Worm (Caenorhabditis elegans) whole organism, late embryonic: ENCODE results near the gene C03B1.3.

Experiments
- C08G9.2 ChIP-seq: sonication (generic microtip); optimal IDR thresholded peaks from 2 replicates; lab custom pipeline; 2016; ENCODE audit warnings: mild to moderate bottlenecking, missing genetic modification characterization, moderate library complexity, missing compliant biosample characterization
- F13H6.1 ChIP-seq: sonication (generic microtip); optimal IDR thresholded peaks from 2 replicates; lab custom pipeline; 2016; ENCODE audit warnings: missing genetic modification characterization, missing compliant biosample characterization
- K02D7.2 ChIP-seq: sonication (generic microtip); optimal IDR thresholded peaks from 2 replicates; lab custom pipeline; 2017; ENCODE audit warnings: mild to moderate bottlenecking, missing genetic modification characterization, missing compliant biosample characterization
- Y22D7AL.16 ChIP-seq: sonication (generic microtip); optimal IDR thresholded peaks from 2 replicates; lab custom pipeline; 2016; ENCODE audit warnings: missing genetic modification characterization, missing compliant biosample characterization
- ahr-1 ChIP-seq: sonication (generic microtip); optimal IDR thresholded peaks from 2 replicates; lab custom pipeline; 2016; ENCODE audit warnings: missing genetic modification characterization, missing compliant biosample characterization
- ama-1 ChIP-seq: fragments of 150-350 bp; optimal IDR thresholded peaks from 2 replicates; lab custom pipeline; 2014
- ceh-14 ChIP-seq: sonication (generic microtip); optimal IDR thresholded peaks from 2 replicates; lab custom pipeline; 2016; ENCODE audit warnings: missing genotype, missing genetic modification characterization, missing compliant biosample characterization
- ceh-18 ChIP-seq: sonication (generic microtip); optimal IDR thresholded peaks from 2 replicates; lab custom pipeline; 2016; ENCODE audit warnings: missing genetic modification characterization, missing compliant biosample characterization
- ceh-2 ChIP-seq: sonication (generic microtip); optimal IDR thresholded peaks from 2 replicates; lab custom pipeline; 2016; ENCODE audit warnings: missing genotype, missing genetic modification characterization, missing compliant biosample characterization
- ceh-22 ChIP-seq: sonication (generic microtip); optimal IDR thresholded peaks from 2 replicates; lab custom pipeline; 2017; ENCODE audit warnings: missing biosample characterization, missing genetic modification characterization
- ceh-24 ChIP-seq: sonication (generic microtip); optimal IDR thresholded peaks from 2 replicates; lab custom pipeline; 2016; ENCODE audit warnings: mild to moderate bottlenecking, missing genetic modification characterization, missing compliant biosample characterization
- ceh-34 ChIP-seq: sonication (generic microtip); optimal IDR thresholded peaks from 2 replicates; lab custom pipeline; 2016; ENCODE audit warnings: mild to moderate bottlenecking, missing genetic modification characterization, missing compliant biosample characterization
- ceh-45 ChIP-seq: fragments of 200-800 bp; sonication (Bioruptor generic); IDR thresholded peaks from 2 replicates; pipeline ENCODE4 v1.3.6; 2022; ENCODE audit warnings: missing genetic modification reagents, missing genetic modification characterization, missing compliant biosample characterization
- ceh-48 ChIP-seq: sonication (generic microtip); optimal IDR thresholded peaks from 2 replicates; lab custom pipeline; 2016; ENCODE audit warnings: missing genetic modification characterization, inconsistent platforms, missing compliant biosample characterization
- ceh-6 ChIP-seq: fragments of 200-800 bp; sonication (Bioruptor generic); optimal IDR thresholded peaks from 2 replicates; lab custom pipeline; 2018; ENCODE audit warnings: mild to moderate bottlenecking, missing genetic modification characterization, missing compliant biosample characterization
- ceh-9 ChIP-seq: sonication (generic microtip); optimal IDR thresholded peaks from 2 replicates; lab custom pipeline; 2016; ENCODE audit warnings: mild to moderate bottlenecking, missing genetic modification characterization, inconsistent platforms, missing compliant biosample characterization
- che-1 ChIP-seq: sonication (generic microtip); optimal IDR thresholded peaks from 2 replicates; lab custom pipeline; 2016; ENCODE audit warnings: mild to moderate bottlenecking, missing genetic modification characterization, missing compliant biosample characterization
- dve-1 ChIP-seq: sonication (generic microtip); optimal IDR thresholded peaks from 2 replicates; lab custom pipeline; 2017; ENCODE audit warnings: antibody characterized with exemption, mild to moderate bottlenecking, missing genetic modification characterization, missing compliant biosample characterization
- ets-4 ChIP-seq: sonication (generic microtip); optimal IDR thresholded peaks from 2 replicates; lab custom pipeline; 2016; ENCODE audit warnings: missing genetic modification characterization, missing compliant biosample characterization
- fax-1 ChIP-seq: sonication (generic microtip); optimal IDR thresholded peaks from 2 replicates; lab custom pipeline; 2016; ENCODE audit warnings: missing genotype, missing genetic modification characterization, missing compliant biosample characterization
- gmeb-2 ChIP-seq: sonication (generic microtip); optimal IDR thresholded peaks from 2 replicates; lab custom pipeline; 2016; ENCODE audit warnings: missing genetic modification characterization, inconsistent platforms, missing compliant biosample characterization
- hlh-15 ChIP-seq: sonication (generic microtip); optimal IDR thresholded peaks from 2 replicates; lab custom pipeline; 2016; ENCODE audit warnings: missing genetic modification characterization, missing compliant biosample characterization
- lin-11 ChIP-seq: fragments of 200-800 bp; sonication (Bioruptor generic); optimal IDR thresholded peaks from 2 replicates; lab custom pipeline; 2018; ENCODE audit warnings: mild to moderate bottlenecking, missing genetic modification characterization, missing compliant biosample characterization
- mec-3 ChIP-seq: sonication (generic microtip); optimal IDR thresholded peaks from 2 replicates; lab custom pipeline; 2016; ENCODE audit warnings: borderline replicate concordance, missing genetic modification characterization, missing compliant biosample characterization
- nfya-1 ChIP-seq: sonication (generic microtip); optimal IDR thresholded peaks from 2 replicates; lab custom pipeline; 2017; ENCODE audit warnings: missing genetic modification characterization, mild to moderate bottlenecking, missing compliant biosample characterization, antibody characterized with exemption, moderate library complexity
- nhr-11 ChIP-seq: fragments of 150-350 bp; optimal IDR thresholded peaks from 2 replicates; lab custom pipeline; 2014; ENCODE audit warnings: missing biosample characterization, missing genetic modification characterization
- npax-4 ChIP-seq: sonication (generic microtip); optimal IDR thresholded peaks from 2 replicates; lab custom pipeline; 2016; ENCODE audit warnings: missing genetic modification characterization, missing compliant biosample characterization
- pha-2 ChIP-seq: sonication (generic microtip); optimal IDR thresholded peaks from 2 replicates; lab custom pipeline; 2017; ENCODE audit warnings: mild to moderate bottlenecking, missing genetic modification characterization, missing compliant biosample characterization
- pqm-1 ChIP-seq: sonication (generic microtip); optimal IDR thresholded peaks from 2 replicates; lab custom pipeline; 2016; ENCODE audit warnings: missing genetic modification characterization, missing compliant biosample characterization
- pros-1 ChIP-seq: fragments of 150-350 bp; optimal IDR thresholded peaks from 2 replicates; lab custom pipeline; 2014; ENCODE audit warnings: missing biosample characterization, missing genetic modification reagents, missing genetic modification characterization
- ref-2 ChIP-seq: sonication (generic microtip); optimal IDR thresholded peaks from 2 replicates; lab custom pipeline; 2016; ENCODE audit warnings: missing genetic modification characterization, missing compliant biosample characterization
- sox-2 ChIP-seq: fragments of 200-800 bp; sonication (Bioruptor generic); IDR thresholded peaks from 2 replicates; pipeline ENCODE4 v1.3.6; 2022; ENCODE audit warnings: missing genetic modification reagents, missing genetic modification characterization, missing compliant biosample characterization
- sox-4 ChIP-seq: sonication (generic microtip); optimal IDR thresholded peaks from 2 replicates; lab custom pipeline; 2017; ENCODE audit warnings: mild to moderate bottlenecking, missing genetic modification characterization, inconsistent platforms, missing compliant biosample characterization
- tbx-7 ChIP-seq: sonication (generic microtip); optimal IDR thresholded peaks from 2 replicates; lab custom pipeline; 2016; ENCODE audit warnings: missing genotype, missing genetic modification characterization, missing compliant biosample characterization
- ttx-3 ChIP-seq: sonication (generic microtip); optimal IDR thresholded peaks from 2 replicates; lab custom pipeline; 2016; ENCODE audit warnings: missing genetic modification reagents, missing genetic modification characterization, missing compliant biosample characterization
- unc-42 ChIP-seq: sonication (generic microtip); optimal IDR thresholded peaks from 2 replicates; lab custom pipeline; 2016; ENCODE audit warnings: missing genotype, missing genetic modification characterization, missing compliant biosample characterization
- unc-55 ChIP-seq: sonication (generic microtip); optimal IDR thresholded peaks from 2 replicates; lab custom pipeline; 2017; ENCODE audit warnings: missing biosample characterization, missing genetic modification reagents, missing genetic modification characterization
- zip-5 ChIP-seq: sonication (generic microtip); optimal IDR thresholded peaks from 2 replicates; lab custom pipeline; 2016; ENCODE audit warnings: missing genetic modification characterization, missing compliant biosample characterization
- ztf-16 ChIP-seq: sonication (generic microtip); optimal IDR thresholded peaks from 2 replicates; lab custom pipeline; 2017; ENCODE audit warnings: missing genetic modification characterization, missing compliant biosample characterization

Gene C03B1.3

ce11 chrX:6323129-6323528, 42.7 kb upstream of the C03B1.3 start, which contains the start of gene col-167:
Gene col-167, plus strand, starts transcription at chrX:6323488.
- no peak for TF ChIP-seq unc-42 (tag; lab: Kevin White, UChicago)

ce11 chrX:6326088-6326487, 39.7 kb upstream of the C03B1.3 start, which contains the start of gene col-168:
Gene col-168, plus strand, starts transcription at chrX:6326388.
- no peak for TF ChIP-seq ceh-14 (tag; lab: Kevin White, UChicago)
- no peak for TF ChIP-seq ceh-34 (tag; lab: Kevin White, UChicago)
- no peak for TF ChIP-seq ceh-22 (tag; lab: Kevin White, UChicago)
- no peak for TF ChIP-seq npax-4 (tag; lab: Kevin White, UChicago)
- TF ChIP-seq pqm-1, result no peak
- no peak for TF ChIP-seq ceh-45 (GFP tag; lab: Robert Waterston, UW)
- no peak for TF ChIP-seq Y22D7AL.16 (tag; lab: Kevin White, UChicago)
- no peak for TF ChIP-seq ceh-24 (tag; lab: Kevin White, UChicago)
- TF ChIP-seq nfya-1 (tag; lab: Kevin White, UChicago), result no peak
- no peak for TF ChIP-seq ceh-48 (tag; lab: Kevin White, UChicago)
- TF ChIP-seq ztf-16, result no peak
- TF ChIP-seq ceh-18, result no peak
- TF ChIP-seq pha-2 (tag; lab: Kevin White, UChicago), result no peak
- no peak for TF ChIP-seq tbx-7
- TF ChIP-seq zip-5 (tag; lab: Kevin White, UChicago), result no peak
- TF ChIP-seq hlh-15 (tag; lab: Kevin White, UChicago), result no peak

- TF ChIP-seq C08G9.2 (tag; lab: Kevin White, UChicago), result no peak
- no peak for TF ChIP-seq zip-5 (tag; lab: Kevin White, UChicago)
- no peak for TF ChIP-seq ceh-6
These were observed 37.0 kb upstream of the C03B1.3 start, which contains the start of gene col-169 for ce11 chrX:6328860-6329259. Gene col-169, plus strand, starts transcription at chrX:6329160.

ce11 chrX:6331409-6331808, 34.4 kb upstream of the C03B1.3 start, which contains the start of gene col-170:
Gene col-170, plus strand, starts transcription at chrX:6331709.
- TF ChIP-seq ref-2 (tag; lab: Kevin White, UChicago) (no peak), che-1 (no peak), ama-1 (lab: Kevin White, UChicago) (no peak), K02D7.2 (tag; lab: Kevin White, UChicago) (no peak), sox-4 (tag; lab: Kevin White, UChicago) (no peak), ceh-22 (tag; lab: Kevin White, UChicago) (no peak), gmeb-2 (tag; lab: Kevin White, UChicago) (no peak), ahr-1 (tag; lab: Kevin White, UChicago) (no peak), unc-55 (GFP tag; lab: Kevin White, UChicago) (no peak), fax-1 (tag; lab: Kevin White, UChicago) (no peak), nhr-11 (tag; lab: Kevin White, UChicago) (no peak), ttx-3 (tag; lab: Kevin White, UChicago) (no peak), F13H6.1 (tag; lab: Kevin White, UChicago) (no peak), unc-42 (tag; lab: Kevin White, UChicago) (no peak), ceh-2 (tag; lab: Kevin White, UChicago) (no peak), dve-1 (tag; lab: Kevin White, UChicago) (no peak), lin-11 (tag; lab: Kevin White, UChicago) (no peak), sox-2 (GFP tag; lab: Robert Waterston, UW) (no peak), ets-4 (tag; lab: Kevin White, UChicago) (no peak)
- TF ChIP-seq, all 69 proteins: peak for 0

ce11 chrX:6333998-6334397, 31.8 kb upstream of the C03B1.3 start, which contains the start of gene col-171:
Gene col-171, plus strand, starts transcription at chrX:6334298.
- TF ChIP-seq ceh-24 (tag; lab: Kevin White, UChicago) (no peak), nhr-11 (tag; lab: Kevin White, UChicago) (no peak), ceh-14 (tag; lab: Kevin White, UChicago) (no peak), fax-1 (tag; lab: Kevin White, UChicago) (no peak), pros-1 (no peak), lin-11 (tag; lab: Kevin White, UChicago) (no peak), ets-4 (tag; lab: Kevin White, UChicago) (no peak), sox-2 (GFP tag; lab: Robert Waterston, UW) (no peak), ceh-9 (tag; lab: Kevin White, UChicago) (no peak), mec-3 (tag; lab: Kevin White, UChicago) (no peak)
